Worm (Caenorhabditis elegans) whole organism, late embryonic: ENCODE measurements around the gene mrp-6.

Experiments
- C08G9.2 ChIP-seq: sonication (generic microtip); optimal IDR thresholded peaks from 2 replicates; lab custom pipeline; 2016; ENCODE audit warnings: mild to moderate bottlenecking, missing genetic modification characterization, moderate library complexity, missing compliant biosample characterization
- F13H6.1 ChIP-seq: sonication (generic microtip); optimal IDR thresholded peaks from 2 replicates; lab custom pipeline; 2016; ENCODE audit warnings: missing genetic modification characterization, missing compliant biosample characterization
- K09A11.1 ChIP-seq: sonication (generic microtip); optimal IDR thresholded peaks from 2 replicates; lab custom pipeline; 2017; ENCODE audit warnings: antibody characterized with exemption, mild to moderate bottlenecking, missing genetic modification characterization, missing compliant biosample characterization; ENCODE audit not compliant: insufficient read depth
- Y22D7AL.16 ChIP-seq: sonication (generic microtip); optimal IDR thresholded peaks from 2 replicates; lab custom pipeline; 2016; ENCODE audit warnings: missing genetic modification characterization, missing compliant biosample characterization
- ama-1 ChIP-seq: fragments of 150-350 bp; optimal IDR thresholded peaks from 2 replicates; lab custom pipeline; 2014
- ceh-18 ChIP-seq: sonication (generic microtip); optimal IDR thresholded peaks from 2 replicates; lab custom pipeline; 2016; ENCODE audit warnings: missing genetic modification characterization, missing compliant biosample characterization
- ceh-19 ChIP-seq: fragments of 200-800 bp; sonication (Bioruptor generic); optimal IDR thresholded peaks from 2 replicates; lab custom pipeline; 2018; ENCODE audit warnings: mild to moderate bottlenecking, missing genetic modification characterization, missing compliant biosample characterization
- ceh-2 ChIP-seq: sonication (generic microtip); optimal IDR thresholded peaks from 2 replicates; lab custom pipeline; 2016; ENCODE audit warnings: missing genotype, missing genetic modification characterization, missing compliant biosample characterization
- ceh-30 ChIP-seq: fragments of 150-350 bp; optimal IDR thresholded peaks from 2 replicates; lab custom pipeline; 2014; ENCODE audit warnings: missing biosample characterization, missing genetic modification characterization
- ceh-31 ChIP-seq: sonication (generic microtip); optimal IDR thresholded peaks from 2 replicates; lab custom pipeline; 2016; ENCODE audit warnings: missing genetic modification characterization, missing compliant biosample characterization
- che-1 ChIP-seq: sonication (generic microtip); optimal IDR thresholded peaks from 2 replicates; lab custom pipeline; 2016; ENCODE audit warnings: mild to moderate bottlenecking, missing genetic modification characterization, missing compliant biosample characterization
- dmd-4 ChIP-seq: sonication (generic microtip); optimal IDR thresholded peaks from 2 replicates; lab custom pipeline; 2016; ENCODE audit warnings: borderline replicate concordance, missing genetic modification characterization, missing compliant biosample characterization
- dve-1 ChIP-seq: sonication (generic microtip); optimal IDR thresholded peaks from 2 replicates; lab custom pipeline; 2017; ENCODE audit warnings: antibody characterized with exemption, mild to moderate bottlenecking, missing genetic modification characterization, missing compliant biosample characterization
- elt-2 ChIP-seq: sonication (generic microtip); optimal IDR thresholded peaks from 2 replicates; lab custom pipeline; 2016; ENCODE audit warnings: missing genetic modification reagents, missing genetic modification characterization, missing compliant biosample characterization
- fax-1 ChIP-seq: sonication (generic microtip); optimal IDR thresholded peaks from 2 replicates; lab custom pipeline; 2016; ENCODE audit warnings: missing genotype, missing genetic modification characterization, missing compliant biosample characterization
- fkh-10 ChIP-seq: fragments of 150-350 bp; optimal IDR thresholded peaks from 2 replicates; lab custom pipeline; 2014; ENCODE audit warnings: missing biosample characterization, missing genetic modification reagents, missing genetic modification characterization
- fkh-6 ChIP-seq: sonication (generic microtip); optimal IDR thresholded peaks from 2 replicates; lab custom pipeline; 2016; ENCODE audit warnings: missing genetic modification characterization, missing compliant biosample characterization
- gmeb-2 ChIP-seq: sonication (generic microtip); optimal IDR thresholded peaks from 2 replicates; lab custom pipeline; 2016; ENCODE audit warnings: missing genetic modification characterization, inconsistent platforms, missing compliant biosample characterization
- hlh-13 ChIP-seq: fragments of 200-800 bp; sonication (Bioruptor generic); optimal IDR thresholded peaks from 2 replicates; lab custom pipeline; 2018; ENCODE audit warnings: mild to moderate bottlenecking, missing genetic modification characterization, missing compliant biosample characterization
- hlh-30 ChIP-seq: sonication (generic microtip); optimal IDR thresholded peaks from 2 replicates; lab custom pipeline; 2017; ENCODE audit warnings: antibody characterized with exemption, missing genetic modification characterization, missing compliant biosample characterization; ENCODE audit not compliant: insufficient read depth
- hlh-6 ChIP-seq: sonication (generic microtip); optimal IDR thresholded peaks from 2 replicates; lab custom pipeline; 2016; ENCODE audit warnings: missing genotype, missing genetic modification characterization, missing compliant biosample characterization
- hlh-8 ChIP-seq: sonication (generic microtip); optimal IDR thresholded peaks from 2 replicates; lab custom pipeline; 2016; ENCODE audit warnings: missing genotype, missing genetic modification characterization, missing compliant biosample characterization
- lin-11 ChIP-seq: fragments of 200-800 bp; sonication (Bioruptor generic); optimal IDR thresholded peaks from 2 replicates; lab custom pipeline; 2018; ENCODE audit warnings: mild to moderate bottlenecking, missing genetic modification characterization, missing compliant biosample characterization
- madf-2 ChIP-seq: sonication (generic microtip); optimal IDR thresholded peaks from 2 replicates; lab custom pipeline; 2017; ENCODE audit warnings: missing genetic modification characterization, missing compliant biosample characterization
- mec-3 ChIP-seq: sonication (generic microtip); optimal IDR thresholded peaks from 2 replicates; lab custom pipeline; 2016; ENCODE audit warnings: borderline replicate concordance, missing genetic modification characterization, missing compliant biosample characterization
- nhr-11 ChIP-seq: fragments of 150-350 bp; optimal IDR thresholded peaks from 2 replicates; lab custom pipeline; 2014; ENCODE audit warnings: missing biosample characterization, missing genetic modification characterization
- pha-4 ChIP-seq: fragments of 150-350 bp; optimal IDR thresholded peaks from 2 replicates; lab custom pipeline; 2018; ENCODE audit warnings: missing biosample characterization, missing genetic modification reagents, missing genetic modification characterization
- pqm-1 ChIP-seq: sonication (generic microtip); optimal IDR thresholded peaks from 2 replicates; lab custom pipeline; 2016; ENCODE audit warnings: missing genetic modification characterization, missing compliant biosample characterization
- pros-1 ChIP-seq: fragments of 150-350 bp; optimal IDR thresholded peaks from 2 replicates; lab custom pipeline; 2014; ENCODE audit warnings: missing biosample characterization, missing genetic modification reagents, missing genetic modification characterization
- rnt-1 ChIP-seq: sonication (generic microtip); optimal IDR thresholded peaks from 2 replicates; lab custom pipeline; 2016; ENCODE audit warnings: missing genetic modification characterization, missing compliant biosample characterization
- sox-2 ChIP-seq: fragments of 200-800 bp; sonication (Bioruptor generic); IDR thresholded peaks from 2 replicates; pipeline ENCODE4 v1.3.6; 2022; ENCODE audit warnings: missing genetic modification reagents, missing genetic modification characterization, missing compliant biosample characterization
- tbx-7 ChIP-seq: sonication (generic microtip); optimal IDR thresholded peaks from 2 replicates; lab custom pipeline; 2016; ENCODE audit warnings: missing genotype, missing genetic modification characterization, missing compliant biosample characterization
- ttx-3 ChIP-seq: sonication (generic microtip); optimal IDR thresholded peaks from 2 replicates; lab custom pipeline; 2016; ENCODE audit warnings: missing genetic modification reagents, missing genetic modification characterization, missing compliant biosample characterization
- unc-55 ChIP-seq: sonication (generic microtip); optimal IDR thresholded peaks from 2 replicates; lab custom pipeline; 2017; ENCODE audit warnings: missing biosample characterization, missing genetic modification reagents, missing genetic modification characterization
- unc-86 ChIP-seq: sonication (generic microtip); optimal IDR thresholded peaks from 2 replicates; lab custom pipeline; 2016; ENCODE audit warnings: missing genetic modification characterization, missing compliant biosample characterization
- zip-5 ChIP-seq: sonication (generic microtip); optimal IDR thresholded peaks from 2 replicates; lab custom pipeline; 2016; ENCODE audit warnings: missing genetic modification characterization, missing compliant biosample characterization

Gene mrp-6

DNA sequence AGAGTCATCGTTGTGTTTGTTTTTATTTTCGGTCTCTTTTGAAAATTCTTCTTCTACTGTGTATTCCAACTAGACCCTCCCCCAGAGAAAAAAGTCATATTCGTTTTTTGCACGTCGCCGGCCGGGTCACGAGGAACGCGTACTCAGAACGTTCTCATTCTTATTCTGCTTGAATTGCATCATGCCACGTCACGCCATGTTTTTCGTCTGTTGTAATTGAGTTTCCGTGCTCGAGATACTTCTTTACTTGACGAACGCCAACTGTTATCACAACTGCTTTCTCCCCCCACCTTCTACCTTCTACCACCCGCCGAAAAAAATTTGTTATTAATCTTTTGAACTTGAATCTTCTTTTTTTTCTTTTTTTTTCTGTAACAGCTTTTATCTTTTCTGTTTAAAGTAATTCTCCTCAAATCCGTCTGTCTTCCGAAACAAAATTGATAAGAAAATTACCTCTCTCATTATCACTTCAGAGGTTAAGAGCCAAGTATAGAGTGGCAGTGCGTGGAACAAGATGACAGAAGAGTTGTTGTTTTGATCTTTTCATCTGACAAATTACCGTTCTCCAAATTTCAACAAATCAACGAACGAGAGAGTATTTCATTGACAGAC lies 43.8 kb downstream of the mrp-6 start:
- TF ChIP-seq mec-3 (tag; lab: Kevin White, UChicago): no peak
- TF ChIP-seq ceh-19 (GFP tag; lab: Kevin White, UChicago): no peak
- TF ChIP-seq dmd-4 (tag; lab: Kevin White, UChicago): no peak
- no peak for TF ChIP-seq F13H6.1
- no peak for TF ChIP-seq zip-5 (tag; lab: Kevin White, UChicago)
- no peak for TF ChIP-seq ceh-18 (tag; lab: Kevin White, UChicago)
- TF ChIP-seq lin-11 (tag; lab: Kevin White, UChicago): no peak
- TF ChIP-seq ama-1: no peak
- TF ChIP-seq rnt-1: no peak
- TF ChIP-seq gmeb-2 (tag; lab: Kevin White, UChicago): no peak
- TF ChIP-seq sox-2: no peak
- TF ChIP-seq hlh-6 (tag; lab: Kevin White, UChicago): no peak
- TF ChIP-seq tbx-7 (tag; lab: Kevin White, UChicago): no peak
- TF ChIP-seq fkh-6 (tag; lab: Kevin White, UChicago): no peak
- TF ChIP-seq ttx-3 (tag; lab: Kevin White, UChicago): no peak
- TF ChIP-seq fax-1 (tag; lab: Kevin White, UChicago): no peak
- no peak for TF ChIP-seq pros-1 (tag; lab: Kevin White, UChicago)
- TF ChIP-seq elt-2 (tag; lab: Kevin White, UChicago): no peak
- no peak for TF ChIP-seq K09A11.1 (tag; lab: Kevin White, UChicago)
- no peak for TF ChIP-seq pqm-1 (tag; lab: Kevin White, UChicago)
- TF ChIP-seq, all 69 proteins: peak for 0

DNA sequence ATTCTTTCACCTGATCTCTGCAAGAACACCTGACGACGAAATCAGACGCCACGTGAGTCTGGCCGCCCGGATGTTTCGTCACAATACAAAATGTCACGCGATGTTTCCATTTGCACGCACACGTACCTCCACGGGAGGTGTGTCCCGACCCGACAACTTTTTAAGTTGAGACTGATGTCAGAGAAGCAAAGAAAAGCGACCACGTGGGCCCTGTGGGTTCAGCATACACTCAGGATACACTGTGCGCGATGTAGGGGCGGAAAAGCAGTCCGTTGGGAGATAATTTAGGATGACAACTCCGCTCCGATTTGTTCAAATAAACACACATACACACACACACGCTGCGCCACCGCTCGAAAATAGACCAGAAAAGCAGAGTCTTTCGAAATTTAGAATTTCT lies 44.4 kb downstream of the mrp-6 start:
- peak; percentile 74 for TF ChIP-seq unc-55 (GFP tag; lab: Kevin White, UChicago)
- TF ChIP-seq madf-2: no peak
- TF ChIP-seq ceh-18 (tag; lab: Kevin White, UChicago): peak; percentile 74
- TF ChIP-seq hlh-30 (tag; lab: Kevin White, UChicago): peak; percentile 76
- TF ChIP-seq gmeb-2 (tag; lab: Kevin White, UChicago): no peak
- TF ChIP-seq, all 69 proteins: peak for 3

DNA sequence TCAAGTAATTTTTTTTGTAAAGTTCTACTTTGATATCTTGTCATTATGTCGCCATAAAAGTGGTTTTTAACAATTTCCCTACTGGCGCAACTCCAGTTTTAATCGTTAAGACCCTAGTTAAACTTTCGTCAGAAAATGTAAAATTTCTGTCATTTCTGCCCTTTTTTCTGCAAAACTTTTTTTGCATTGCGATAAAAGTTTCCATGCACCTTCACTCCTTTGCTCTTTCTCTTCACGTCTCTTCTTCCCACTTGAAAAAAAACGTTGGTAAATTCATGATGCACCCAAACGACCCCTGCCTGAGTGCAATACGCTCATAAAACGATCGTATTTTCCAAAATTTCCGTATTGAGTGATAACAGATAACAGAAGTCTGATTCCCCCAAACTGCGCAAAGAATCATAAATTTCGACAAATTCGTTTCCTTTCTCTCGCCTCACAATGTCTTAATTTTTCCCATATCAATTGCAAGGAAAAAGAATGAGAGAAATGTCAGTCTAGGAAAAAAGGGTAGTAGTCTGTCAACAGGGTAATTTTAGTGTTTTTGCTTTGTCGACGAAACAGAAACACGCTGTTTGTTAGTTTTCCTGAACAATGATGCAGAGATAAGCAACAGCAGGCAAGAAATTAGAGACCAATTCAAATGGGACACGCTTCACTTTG lies 45.7 kb downstream of the mrp-6 start:
- no peak for TF ChIP-seq fkh-10 (GFP tag; lab: Kevin White, UChicago)
- TF ChIP-seq dve-1 (tag; lab: Kevin White, UChicago): no peak
- no peak for TF ChIP-seq pha-4 (tag; lab: Kevin White, UChicago)
- no peak for TF ChIP-seq ceh-31 (tag; lab: Kevin White, UChicago)
- TF ChIP-seq ceh-30 (tag; lab: Kevin White, UChicago): no peak
- no peak for TF ChIP-seq C08G9.2 (tag; lab: Kevin White, UChicago)
- TF ChIP-seq hlh-13 (GFP tag; lab: Kevin White, UChicago): no peak
- no peak for TF ChIP-seq hlh-8
- no peak for TF ChIP-seq fkh-6 (tag; lab: Kevin White, UChicago)
- no peak for TF ChIP-seq madf-2
- no peak for TF ChIP-seq pros-1 (tag; lab: Kevin White, UChicago)
- no peak for TF ChIP-seq nhr-11 (tag; lab: Kevin White, UChicago)
- TF ChIP-seq Y22D7AL.16 (tag; lab: Kevin White, UChicago): no peak
- no peak for TF ChIP-seq che-1 (tag; lab: Kevin White, UChicago)
- no peak for TF ChIP-seq unc-86 (tag; lab: Kevin White, UChicago)
- TF ChIP-seq ceh-2 (tag; lab: Kevin White, UChicago): no peak
